Worm (Caenorhabditis elegans): ENCODE measurements around the gene K03D3.2.

- TF ChIP-seq ama-1 (optimal IDR thresholded peaks at IDR 0.05) (no peak), hmg-4 (GFP tag; optimal IDR thresholded peaks at IDR 0.05) (no peak), tbx-37 (GFP tag; conservative IDR thresholded peaks at IDR 0.05) (no peak), hmbx-1 (tag; optimal IDR thresholded peaks at IDR 0.05) (no peak), F13C5.2 (tag; optimal IDR thresholded peaks at IDR 0.05) (no peak), flt-1 (GFP tag; IDR thresholded peaks at IDR 0.05) (no peak)
Observed at ce11 chrIV:16328519-16328918, at the start of gene K03D3.2.
